Worm (Caenorhabditis elegans) whole organism, midembryonic: Measurements from ENCODE around the gene B0454.5.

Source experiments
- T22C8.4 ChIP-seq: fragments of 200-800 bp; sonication (Bioruptor generic); IDR thresholded peaks from 2 replicates; pipeline ENCODE4 v1.3.6; 2022; ENCODE audit warnings: missing genetic modification characterization, missing compliant biosample characterization
- cog-1 ChIP-seq: sonication (generic microtip); optimal IDR thresholded peaks from 2 replicates; lab custom pipeline; 2016; ENCODE audit warnings: missing genetic modification characterization, missing compliant biosample characterization
- flt-1 ChIP-seq: fragments of 200-800 bp; sonication (Bioruptor generic); IDR thresholded peaks from 2 replicates; pipeline ENCODE4 v1.3.6; 2022; ENCODE audit warnings: missing genetic modification characterization, missing compliant biosample characterization
- klf-2 ChIP-seq: fragments of 200-800 bp; sonication (Bioruptor generic); conservative IDR thresholded peaks from 2 replicates; pipeline ENCODE4 v1.3.6; 2022; ENCODE audit warnings: missing genetic modification reagents, missing genetic modification characterization, missing compliant biosample characterization
- med-1 ChIP-seq: sonication (generic microtip); optimal IDR thresholded peaks from 2 replicates; lab custom pipeline; 2017; ENCODE audit warnings: missing genetic modification characterization, mild to moderate bottlenecking, missing compliant biosample characterization, antibody characterized with exemption, missing genetic modification reagents; ENCODE audit not compliant: insufficient read depth
- ref-1 ChIP-seq: fragments of 200-800 bp; sonication (Bioruptor generic); conservative IDR thresholded peaks from 2 replicates; pipeline ENCODE4 v1.3.6; 2022; ENCODE audit warnings: missing genetic modification reagents, missing genetic modification characterization, missing compliant biosample characterization
- tab-1 ChIP-seq: fragments of 200-800 bp; sonication (Bioruptor generic); IDR thresholded peaks from 2 replicates; pipeline ENCODE4 v1.3.6; 2022; ENCODE audit warnings: missing genetic modification characterization, missing compliant biosample characterization
- ztf-23 ChIP-seq: fragments of 200-800 bp; sonication (Bioruptor generic); IDR thresholded peaks from 2 replicates; pipeline ENCODE4 v1.3.6; 2022; ENCODE audit warnings: missing genetic modification reagents, missing genetic modification characterization, missing compliant biosample characterization
- ztf-29 ChIP-seq: fragments of 200-800 bp; sonication (Bioruptor generic); IDR thresholded peaks from 2 replicates; pipeline ENCODE4 v1.3.6; 2022; ENCODE audit warnings: missing genetic modification reagents, missing genetic modification characterization, missing compliant biosample characterization

Gene B0454.5

ce11 chrII:3076915-3077314 is 38.3 kb downstream of the B0454.5 start, which contains the start of gene Y25C1A.8:
Gene Y25C1A.8, minus strand, starts transcription at chrII:3076959.
- TF ChIP-seq klf-2 (GFP tag; lab: Robert Waterston, UW) (no peak), flt-1 (GFP tag; lab: Robert Waterston, UW) (peak; percentile 64; the same call in 1 of the 2 replicates), ztf-29 (GFP tag; lab: Robert Waterston, UW) (no peak), tab-1 (GFP tag; lab: Robert Waterston, UW) (no peak), cog-1 (tag; lab: Kevin White, UChicago) (peak; percentile 57), ref-1 (GFP tag; lab: Robert Waterston, UW) (no peak), T22C8.4 (GFP tag; lab: Robert Waterston, UW) (no peak), med-1 (GFP tag; lab: Kevin White, UChicago) (no peak), ztf-23 (peak; percentile 63)

- TF ChIP-seq tab-1 (GFP tag; lab: Robert Waterston, UW): no peak
- TF ChIP-seq cog-1 (tag; lab: Kevin White, UChicago): no peak
- no peak for TF ChIP-seq ref-1 (GFP tag; lab: Robert Waterston, UW)
- TF ChIP-seq med-1 (GFP tag; lab: Kevin White, UChicago): no peak
- TF ChIP-seq klf-2 (GFP tag; lab: Robert Waterston, UW): no peak
- TF ChIP-seq ztf-23: no peak
- no peak for TF ChIP-seq ztf-29 (GFP tag; lab: Robert Waterston, UW)
- TF ChIP-seq T22C8.4 (GFP tag; lab: Robert Waterston, UW): no peak
- no peak for TF ChIP-seq flt-1 (GFP tag; lab: Robert Waterston, UW)
Measured at ce11 chrII:3078496-3078895, 39.8 kb downstream of the B0454.5 start, which contains the start of gene copb-1. Gene copb-1, plus strand, starts transcription at chrII:3078796.

- TF ChIP-seq ztf-23: no peak
- TF ChIP-seq klf-2 (GFP tag; lab: Robert Waterston, UW): no peak
- no peak for TF ChIP-seq tab-1 (GFP tag; lab: Robert Waterston, UW)
- no peak for TF ChIP-seq ref-1 (GFP tag; lab: Robert Waterston, UW)
- no peak for TF ChIP-seq ztf-29 (GFP tag; lab: Robert Waterston, UW)
- TF ChIP-seq cog-1 (tag; lab: Kevin White, UChicago): no peak
- TF ChIP-seq flt-1 (GFP tag; lab: Robert Waterston, UW): no peak
- no peak for TF ChIP-seq med-1 (GFP tag; lab: Kevin White, UChicago)
- TF ChIP-seq T22C8.4 (GFP tag; lab: Robert Waterston, UW): no peak
Measured at ce11 chrII:3087134-3087533, 48.5 kb downstream of the B0454.5 start.
